Worm (Caenorhabditis elegans): Measurements from ENCODE around the gene F49A5.10.

Gene F49A5.10

DNA sequence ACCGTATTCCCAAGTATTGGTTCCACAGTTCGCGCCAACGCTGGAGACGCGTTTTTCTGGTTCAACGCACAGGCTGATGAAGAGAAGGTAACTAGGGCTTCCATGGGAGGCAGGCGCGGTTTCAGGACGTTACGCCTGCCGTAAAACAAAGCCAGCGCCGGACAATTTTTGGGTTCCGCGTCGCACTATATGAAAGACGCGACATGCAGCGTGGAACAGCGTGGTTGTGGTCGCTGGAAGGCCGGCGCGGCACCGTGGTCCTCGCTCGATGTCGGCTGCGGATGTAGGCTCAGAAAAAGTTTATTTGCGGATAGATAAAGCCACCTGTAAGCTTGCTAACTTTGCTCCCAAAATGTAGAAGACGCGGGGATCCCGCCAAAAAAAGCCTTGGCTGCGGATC lies 36.6 kb upstream of the F49A5.10 start:
- TF ChIP-seq zfh-2 (GFP tag; conservative IDR thresholded peaks at IDR 0.05) (peak; percentile 68), Y79H2A.3 (GFP tag; conservative IDR thresholded peaks at IDR 0.05) (no peak), nfyb-1 (GFP tag; IDR thresholded peaks at IDR 0.05) (0 out of 2 replicates have a peak, but pooled peaks have one; percentile 39), snpc-4 (GFP tag; optimal IDR thresholded peaks at IDR 0.05) (no peak), snpc-4 (tag; optimal IDR thresholded peaks at IDR 0.05) (peak in 2 of 4 experiments; percentile 47 to 75)

ce11 chrV:16840283-16840682 lies 34.8 kb upstream of the F49A5.10 start:
- TF ChIP-seq K11D2.4 (GFP tag; IDR thresholded peaks at IDR 0.05) (no peak), F37B4.10 (GFP tag; IDR thresholded peaks at IDR 0.05) (no peak), unc-62 (GFP tag; optimal IDR thresholded peaks at IDR 0.05) (no peak), nhr-80 (tag; optimal IDR thresholded peaks at IDR 0.05) (peak; percentile 72), cebp-1 (GFP tag; IDR thresholded peaks at IDR 0.05) (no peak), cebp-1 (tag; optimal IDR thresholded peaks at IDR 0.05) (no peak), attf-6 (GFP tag; IDR thresholded peaks at IDR 0.05) (no peak)

- TF ChIP-seq ekl-4 (GFP tag; IDR thresholded peaks at IDR 0.05): no peak
- TF ChIP-seq nfyb-1 (GFP tag; IDR thresholded peaks at IDR 0.05): no peak
- no peak for TF ChIP-seq rcor-1 (GFP tag; IDR thresholded peaks at IDR 0.05)
- no peak for TF ChIP-seq ceh-100 (GFP tag; IDR thresholded peaks at IDR 0.05)
- TF ChIP-seq ztf-3 (GFP tag; optimal IDR thresholded peaks at IDR 0.05): no peak
- no peak for TF ChIP-seq nhr-90 (tag; optimal IDR thresholded peaks at IDR 0.05)
- TF ChIP-seq ztf-28 (GFP tag; IDR thresholded peaks at IDR 0.05): no peak
- TF ChIP-seq fkh-3 (tag; optimal IDR thresholded peaks at IDR 0.05): no peak
- no peak for TF ChIP-seq mel-28 (tag; optimal IDR thresholded peaks at IDR 0.05; ENCODE audit: borderline replicate concordance)
- TF ChIP-seq Y79H2A.3 (GFP tag; conservative IDR thresholded peaks at IDR 0.05): no peak
- no peak for TF ChIP-seq bed-2 (GFP tag; IDR thresholded peaks at IDR 0.05)
- TF ChIP-seq somi-1 (GFP tag; optimal IDR thresholded peaks at IDR 0.05): no peak
- no peak for TF ChIP-seq attf-5 (GFP tag; optimal IDR thresholded peaks at IDR 0.05)
- no peak for TF ChIP-seq ztf-6 (GFP tag; IDR thresholded peaks at IDR 0.05)
- TF ChIP-seq snpc-1.1 (tag; optimal IDR thresholded peaks at IDR 0.05; ENCODE audit: insufficient read depth): no peak
- TF ChIP-seq dox-1 (GFP tag; IDR thresholded peaks at IDR 0.05): no peak
Measured at ce11 chrV:16840961-16841360, 34.1 kb upstream of the F49A5.10 start, which contains the start of gene clec-40. Gene clec-40 (minus strand): TSS chrV:16841061.

DNA sequence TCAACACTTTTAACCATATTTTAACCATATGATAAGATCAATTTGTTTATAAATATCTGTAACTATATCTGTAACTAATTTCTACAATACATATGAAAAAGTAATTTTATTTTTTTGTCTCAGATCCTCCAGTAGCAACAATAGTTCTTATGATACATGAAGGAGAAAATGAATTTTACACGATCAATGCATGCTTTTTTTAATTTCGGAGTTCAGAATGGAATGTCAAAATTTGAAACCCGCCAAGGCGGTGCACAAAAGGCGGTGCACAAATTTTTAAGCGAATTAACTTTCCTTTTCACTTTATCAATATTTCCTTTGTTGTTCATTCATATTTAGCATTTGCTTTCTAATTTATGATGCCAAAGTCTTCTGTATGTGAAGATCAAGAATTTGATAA lies 32.1 kb upstream of the F49A5.10 start, which contains the start of gene clec-25:
clec-25 (plus strand) TSS at position 301 of the 400 bp plus-strand sequence.
- TF ChIP-seq snpc-1.1 (tag; optimal IDR thresholded peaks at IDR 0.05; ENCODE audit: insufficient read depth) (no peak), fkh-3 (tag; optimal IDR thresholded peaks at IDR 0.05) (no peak), mxl-1 (tag; optimal IDR thresholded peaks at IDR 0.05) (no peak), ztf-6 (GFP tag; IDR thresholded peaks at IDR 0.05) (no peak), F23B12.7 (tag; optimal IDR thresholded peaks at IDR 0.05; ENCODE audit: insufficient read depth) (no peak), cebp-2 (GFP tag; IDR thresholded peaks at IDR 0.05) (no peak), Y67H2A.10 (GFP tag; conservative IDR thresholded peaks at IDR 0.05) (no peak), chd-7 (tag; optimal IDR thresholded peaks at IDR 0.05) (no peak), F33H1.4 (GFP tag; IDR thresholded peaks at IDR 0.05) (no peak)

DNA sequence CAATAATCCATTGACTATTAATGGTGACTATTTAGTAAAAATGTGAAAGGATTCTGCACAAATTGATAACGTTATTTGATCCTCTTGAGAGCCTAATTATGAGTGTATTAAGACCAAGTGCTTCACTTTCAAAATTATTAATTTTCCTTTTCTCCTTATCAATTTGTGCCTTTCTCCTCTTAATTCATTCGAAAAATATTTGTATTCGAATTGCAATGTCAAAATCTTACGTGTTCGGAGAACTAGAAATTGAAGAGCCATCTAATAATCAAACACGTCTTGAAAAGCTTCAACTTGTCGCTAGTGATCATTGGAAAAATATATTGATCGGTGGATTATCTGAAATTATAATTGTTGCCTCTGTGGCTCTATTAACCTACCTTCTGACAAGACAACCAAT lies 26.6 kb upstream of the F49A5.10 start, which contains the start of the genes clec-36 and clec-26:
clec-36 (minus strand) TSS at position 101 of the 400 bp plus-strand sequence.
clec-26 (plus strand) TSS at position 114 of the 400 bp plus-strand sequence.
- TF ChIP-seq lsl-1 (GFP tag; optimal IDR thresholded peaks at IDR 0.05): no peak
- peak; percentile 18 for TF ChIP-seq nhr-80 (tag; optimal IDR thresholded peaks at IDR 0.05)
- TF ChIP-seq cebp-2 (GFP tag; IDR thresholded peaks at IDR 0.05): no peak

All from whole organism, young adult.